Fruit fly (Drosophila melanogaster) whole organism, embryonic: ENCODE data around the gene mwh.

Experiments
- Ada2b ChIP-seq: fragments of 200-800 bp; sonication (Bioruptor generic); IDR thresholded peaks from 2 replicates; pipeline ENCODE4 v1.3.6; 2022; ENCODE audit warnings: missing biosample characterization, missing genetic modification characterization
- BEAF-32 ChIP-seq: fragments of 200-800 bp; sonication (Bioruptor generic); optimal IDR thresholded peaks from 3 replicates; lab custom pipeline; 2017; ENCODE audit warnings: missing biosample characterization, missing genetic modification characterization, mild to moderate bottlenecking, moderate library complexity, missing genetic modification reagents
- CG11560 ChIP-seq: fragments of 200-800 bp; sonication (Bioruptor generic); IDR thresholded peaks from 3 replicates; pipeline ENCODE4 v1.3.6; 2022; ENCODE audit warnings: missing biosample characterization, missing genetic modification characterization
- CG1529 ChIP-seq: fragments of 200-800 bp; sonication (Bioruptor generic); optimal IDR thresholded peaks from 3 replicates; lab custom pipeline; 2018; ENCODE audit warnings: missing biosample characterization, missing genetic modification characterization
- CG17359 ChIP-seq: fragments of 200-800 bp; sonication (Bioruptor generic); optimal IDR thresholded peaks from 3 replicates; lab custom pipeline; 2018; ENCODE audit warnings: missing biosample characterization, mild to moderate bottlenecking, missing genetic modification characterization, moderate library complexity
- CG18599 ChIP-seq: fragments of 200-800 bp; sonication (Bioruptor generic); optimal IDR thresholded peaks from 3 replicates; lab custom pipeline; 2017; ENCODE audit warnings: missing biosample characterization, missing genetic modification characterization, mild to moderate bottlenecking, moderate library complexity, missing genetic modification reagents
- CG2120 ChIP-seq: fragments of 200-800 bp; sonication (Bioruptor generic); optimal IDR thresholded peaks from 3 replicates; lab custom pipeline; 2016; ENCODE audit warnings: missing biosample characterization, missing genetic modification characterization
- CG2875 ChIP-seq: fragments of 200-800 bp; sonication (Bioruptor generic); optimal IDR thresholded peaks from 2 replicates; lab custom pipeline; 2017; ENCODE audit warnings: missing biosample characterization, mild to moderate bottlenecking, missing genetic modification characterization, missing genetic modification reagents
- CG30020 ChIP-seq: fragments of 200-800 bp; optimal IDR thresholded peaks from 2 replicates; lab custom pipeline; 2019; ENCODE audit warnings: missing biosample characterization, mild to moderate bottlenecking, missing genetic modification characterization, moderate library complexity
- CG30403 ChIP-seq: fragments of 200-800 bp; sonication (Bioruptor generic); optimal IDR thresholded peaks from 3 replicates; lab custom pipeline; 2016; ENCODE audit warnings: missing biosample characterization, missing genetic modification characterization
- CG3407 ChIP-seq: fragments of 200-800 bp; sonication (Bioruptor generic); optimal IDR thresholded peaks from 2 replicates; lab custom pipeline; 2018; ENCODE audit warnings: missing biosample characterization, mild to moderate bottlenecking, missing genetic modification characterization
- CG3847 ChIP-seq: fragments of 200-800 bp; sonication (Bioruptor generic); IDR thresholded peaks from 2 replicates; pipeline ENCODE4 v1.3.6; 2022; ENCODE audit warnings: missing biosample characterization, missing genetic modification characterization
- CG4707 ChIP-seq: fragments of 200-800 bp; sonication (Bioruptor generic); optimal IDR thresholded peaks from 2 replicates; lab custom pipeline; 2018; ENCODE audit warnings: missing biosample characterization, mild to moderate bottlenecking, missing genetic modification characterization, moderate library complexity
- CG5953 ChIP-seq: fragments of 200-800 bp; sonication (Bioruptor generic); IDR thresholded peaks from 2 replicates; pipeline ENCODE4 v1.3.6; 2022; ENCODE audit warnings: missing biosample characterization, missing genetic modification characterization
- CG6683 ChIP-seq: fragments of 200-800 bp; sonication (Bioruptor generic); optimal IDR thresholded peaks from 2 replicates; lab custom pipeline; 2017; ENCODE audit warnings: missing biosample characterization, mild to moderate bottlenecking, missing genetic modification characterization, missing genetic modification reagents
- CG7745 ChIP-seq: fragments of 200-800 bp; sonication (Bioruptor generic); optimal IDR thresholded peaks from 2 replicates; lab custom pipeline; 2018; ENCODE audit warnings: missing biosample characterization, mild to moderate bottlenecking, missing genetic modification characterization, moderate library complexity
- CG9609 ChIP-seq: fragments of 200-800 bp; sonication (Bioruptor generic); optimal IDR thresholded peaks from 3 replicates; lab custom pipeline; 2016; ENCODE audit warnings: missing biosample characterization, missing genetic modification characterization
- D ChIP-seq, 2 experiments: fragments of 200-800 bp in 1 of 2; fragments of >200 bp in 1 of 2; sonication (Bioruptor generic) in 1 of 2; optimal IDR thresholded peaks; 2 replicates in 1 of 2; 3 replicates in 1 of 2; lab custom pipeline; 2017; ENCODE audit warnings: mild to moderate bottlenecking in 1 of 2, missing biosample characterization in 1 of 2, missing genetic modification characterization in 1 of 2, missing genetic modification reagents in 1 of 2
- Dad ChIP-seq: fragments of 200-800 bp; sonication (Bioruptor generic); optimal IDR thresholded peaks from 3 replicates; lab custom pipeline; 2016; ENCODE audit warnings: missing biosample characterization, missing genetic modification characterization
- Dip2 ChIP-seq: fragments of 200-800 bp; sonication (Bioruptor generic); IDR thresholded peaks from 2 replicates; pipeline ENCODE4 v1.3.6; 2022; ENCODE audit warnings: missing biosample characterization, missing genetic modification characterization
- GATAe ChIP-seq: fragments of 200-800 bp; sonication (Bioruptor generic); conservative IDR thresholded peaks from 2 replicates; pipeline ENCODE4 v1.3.6; 2022; ENCODE audit warnings: missing biosample characterization, missing genetic modification characterization
- H2.0 ChIP-seq: fragments of 200-800 bp; sonication (Bioruptor generic); IDR thresholded peaks from 2 replicates; pipeline ENCODE4 v1.3.6; 2022; ENCODE audit warnings: missing biosample characterization, missing genetic modification characterization
- HHEX ChIP-seq: fragments of 200-800 bp; sonication (Bioruptor generic); optimal IDR thresholded peaks from 3 replicates; lab custom pipeline; 2017; ENCODE audit warnings: missing biosample characterization, mild to moderate bottlenecking, missing genetic modification characterization, missing genetic modification reagents
- HmgD ChIP-seq: fragments of 200-800 bp; sonication (Bioruptor generic); optimal IDR thresholded peaks from 3 replicates; lab custom pipeline; 2016; ENCODE audit warnings: missing biosample characterization, missing genetic modification characterization
- MBD-R2 ChIP-seq: fragments of 200-800 bp; sonication (Bioruptor generic); IDR thresholded peaks from 2 replicates; pipeline ENCODE4 v1.3.6; 2022; ENCODE audit warnings: missing biosample characterization, missing genetic modification characterization
- Med ChIP-seq: fragments of 200-800 bp; sonication (Bioruptor generic); peaks from one replicate; lab custom pipeline; 2016; ENCODE audit warnings: missing biosample characterization, missing genetic modification characterization, mild to moderate bottlenecking, inconsistent platforms, moderate library complexity
- Myb ChIP-seq: fragments of 200-800 bp; sonication (Bioruptor generic); optimal IDR thresholded peaks from 2 replicates; lab custom pipeline; 2016; ENCODE audit warnings: missing biosample characterization, missing genetic modification characterization
- Neu2 ChIP-seq: fragments of 200-800 bp; sonication (Bioruptor generic); optimal IDR thresholded peaks from 3 replicates; lab custom pipeline; 2016; ENCODE audit warnings: missing biosample characterization, missing genetic modification characterization, borderline replicate concordance
- Ravus ChIP-seq: fragments of 200-800 bp; sonication (Bioruptor generic); IDR thresholded peaks from 2 replicates; pipeline ENCODE4 v1.3.6; 2022; ENCODE audit warnings: missing biosample characterization, missing genetic modification characterization
- Scr ChIP-seq: fragments of 200-800 bp; sonication (Bioruptor generic); IDR thresholded peaks from 2 replicates; pipeline ENCODE4 v1.3.6; 2022; ENCODE audit warnings: missing biosample characterization, missing genetic modification characterization; ENCODE audit not compliant: partially characterized antibody
- ase ChIP-seq: fragments of 200-800 bp; sonication (Bioruptor generic); IDR thresholded peaks from 3 replicates; pipeline ENCODE4 v1.3.6; 2022; ENCODE audit warnings: missing biosample characterization, missing genetic modification characterization
- btn ChIP-seq: fragments of 200-800 bp; sonication (Bioruptor generic); optimal IDR thresholded peaks from 2 replicates; lab custom pipeline; 2016; ENCODE audit warnings: missing biosample characterization, missing genetic modification characterization
- chn ChIP-seq: fragments of 200-800 bp; sonication (Bioruptor generic); optimal IDR thresholded peaks from 2 replicates; lab custom pipeline; 2016; ENCODE audit warnings: missing biosample characterization, missing genetic modification characterization
- dmrt11E ChIP-seq: fragments of 200-800 bp; sonication (Bioruptor generic); optimal IDR thresholded peaks from 3 replicates; lab custom pipeline; 2018; ENCODE audit warnings: missing biosample characterization, mild to moderate bottlenecking, missing genetic modification characterization, moderate library complexity
- ems ChIP-seq: fragments of 200-800 bp; sonication (Bioruptor generic); optimal IDR thresholded peaks from 3 replicates; lab custom pipeline; 2016; ENCODE audit warnings: missing biosample characterization, missing genetic modification characterization
- esg ChIP-seq: fragments of 200-800 bp; sonication (Bioruptor generic); conservative IDR thresholded peaks from 2 replicates; pipeline ENCODE4 v1.3.6; 2022; ENCODE audit warnings: missing biosample characterization, missing genetic modification characterization
- exex ChIP-seq: fragments of 200-800 bp; sonication (Bioruptor generic); optimal IDR thresholded peaks from 4 replicates; lab custom pipeline; 2018; ENCODE audit warnings: missing biosample characterization, mild to moderate bottlenecking, missing genetic modification characterization, moderate library complexity
- fru ChIP-seq: fragments of >200 bp; optimal IDR thresholded peaks from 2 replicates; lab custom pipeline; 2017
- grn ChIP-seq: fragments of 200-800 bp; sonication (Bioruptor generic); optimal IDR thresholded peaks from 3 replicates; lab custom pipeline; 2017; ENCODE audit warnings: missing biosample characterization, missing genetic modification characterization
- hbn ChIP-seq: fragments of 200-800 bp; sonication (Bioruptor generic); IDR thresholded peaks from 2 replicates; pipeline ENCODE4 v1.3.6; 2022; ENCODE audit warnings: missing biosample characterization, missing genetic modification characterization; ENCODE audit not compliant: partially characterized antibody
- kay ChIP-seq: fragments of 200-800 bp; sonication (Bioruptor generic); optimal IDR thresholded peaks from 2 replicates; lab custom pipeline; 2016; ENCODE audit warnings: missing biosample characterization, missing genetic modification characterization
- otp ChIP-seq: fragments of 200-800 bp; sonication (Bioruptor generic); IDR thresholded peaks from 3 replicates; pipeline ENCODE4, ENCODE4 v1.3.6; 2022; ENCODE audit warnings: missing biosample characterization, missing genetic modification characterization
- prd ChIP-seq, 3 experiments: fragments of >200 bp in 2 of 3; fragments of 200-800 bp in 1 of 3; sonication (Bioruptor generic) in 1 of 3; optimal IDR thresholded peaks in 2 of 3; IDR thresholded peaks in 1 of 3; 2 replicates in 2 of 3; 3 replicates in 1 of 3; pipeline versions ENCODE4 v1.3.6 to Lab custom; 2017 to 2022; ENCODE audit warnings: missing biosample characterization in 1 of 3, missing genetic modification characterization in 1 of 3
- stwl ChIP-seq: fragments of 200-800 bp; sonication (Bioruptor generic); optimal IDR thresholded peaks from 3 replicates; lab custom pipeline; 2018; ENCODE audit warnings: missing biosample characterization, mild to moderate bottlenecking, missing genetic modification characterization, moderate library complexity
- tio ChIP-seq: fragments of 200-800 bp; sonication (Bioruptor generic); optimal IDR thresholded peaks from 2 replicates; lab custom pipeline; 2017; ENCODE audit warnings: missing biosample characterization, missing genetic modification characterization, inconsistent platforms
- trh ChIP-seq: fragments of 200-800 bp; sonication (Bioruptor generic); optimal IDR thresholded peaks from 2 replicates; lab custom pipeline; 2016; ENCODE audit warnings: missing biosample characterization, missing genetic modification characterization
- unpg ChIP-seq: fragments of 200-800 bp; sonication (Bioruptor generic); optimal IDR thresholded peaks from 3 replicates; lab custom pipeline; 2018; ENCODE audit warnings: missing biosample characterization, mild to moderate bottlenecking, missing genetic modification characterization, moderate library complexity
- vvl ChIP-seq: fragments of 200-800 bp; sonication (Bioruptor generic); IDR thresholded peaks from 2 replicates; pipeline ENCODE4 v1.3.6; 2022; ENCODE audit warnings: missing biosample characterization, missing genetic modification characterization
- zen2 ChIP-seq: fragments of 200-800 bp; sonication (Bioruptor generic); IDR thresholded peaks from 3 replicates; pipeline ENCODE4 v1.3.6; 2022; ENCODE audit warnings: missing biosample characterization, missing genetic modification characterization; ENCODE audit not compliant: partially characterized antibody

Gene mwh

dm6 chr3L:1247627-1248295 is 47.2 kb downstream of the mwh start, which contains the start of the genes Psf1 and Sac1 (continued):
- TF ChIP-seq Ada2b (GFP tag; lab: Robert Waterston, UW) (no peak; the same call in 1 of the 2 replicates), Med (GFP tag; lab: Kevin White, UChicago) (peak; percentile 88), H2.0 (GFP tag; lab: Robert Waterston, UW) (0 out of 2 replicates have a peak, but pooled peaks have one; percentile 24), D (optimal IDR thresholded peaks at IDR 0.05; lab: Kevin White, UChicago) (peak; percentile 5), D (GFP tag; optimal IDR thresholded peaks at IDR 0.05; lab: Kevin White, UChicago) (no peak), HHEX (no peak), grn (GFP tag; lab: Kevin White, UChicago) (no peak), ase (GFP tag; lab: Robert Waterston, UW) (no peak), kay (GFP tag; lab: Kevin White, UChicago) (no peak), Dad (GFP tag; lab: Kevin White, UChicago) (peak; percentile 46), CG11560 (no peak), vvl (GFP tag; lab: Robert Waterston, UW) (no peak), MBD-R2 (peak; percentile 65; the same call in 1 of the 2 replicates), CG4707 (GFP tag; lab: Kevin White, UChicago) (no peak), CG1529 (GFP tag; lab: Kevin White, UChicago) (no peak), hbn (GFP tag; lab: Robert Waterston, UW) (peak; percentile 73), CG3847 (GFP tag; lab: Robert Waterston, UW) (peak; percentile 55), CG6683 (GFP tag; lab: Kevin White, UChicago) (no peak), Ravus (no peak), Myb (GFP tag; lab: Kevin White, UChicago) (peak; percentile 35), dmrt11E (tag; lab: Kevin White, UChicago) (peak; percentile 40), esg (GFP tag; lab: Robert Waterston, UW) (peak; percentile 28; the same call in 1 of the 2 replicates), chn (GFP tag; lab: Kevin White, UChicago) (peak; percentile 18), trh (GFP tag; lab: Kevin White, UChicago) (no peak), Dip2 (no peak), CG7745 (no peak), CG30020 (tag; lab: Kevin White, UChicago) (peak; percentile 83), CG2120 (peak; percentile 78), BEAF-32 (peak; percentile 97), CG5953 (GFP tag; lab: Robert Waterston, UW) (no peak), HmgD (GFP tag; lab: Kevin White, UChicago) (peak; percentile 29), ems (GFP tag; lab: Kevin White, UChicago) (no peak), stwl (peak; percentile 42), exex (tag; lab: Kevin White, UChicago) (no peak), CG2875 (GFP tag; lab: Kevin White, UChicago) (no peak), zen2 (peak; percentile 53; the same call in 1 of the 3 replicates), fru (lab: Kevin White, UChicago) (no peak), tio (GFP tag; lab: Kevin White, UChicago) (no peak), btn (no peak), unpg (GFP tag; lab: Kevin White, UChicago) (no peak), Neu2 (GFP tag; lab: Kevin White, UChicago) (no peak), CG30403 (GFP tag; lab: Kevin White, UChicago) (peak; percentile 64), CG18599 (GFP tag; lab: Kevin White, UChicago) (no peak), CG3407 (no peak), GATAe (GFP tag; lab: Robert Waterston, UW) (no peak), otp (GFP tag; lab: Robert Waterston, UW) (no peak), Scr (GFP tag; lab: Robert Waterston, UW) (peak; percentile 95), prd (optimal IDR thresholded peaks at IDR 0.05; lab: Kevin White, UChicago) (no peak), prd (GFP tag; IDR thresholded peaks at IDR 0.05; lab: Robert Waterston, UW) (peak; percentile 71), CG9609 (GFP tag; lab: Kevin White, UChicago) (peak; percentile 36), CG17359 (no peak)
